Worm (Caenorhabditis elegans) whole organism, L4 larva: Measurements from ENCODE around the gene C35A5.8.
A peak's percentile ranks its signal among the peaks of the same experiment; 100 is the strongest.

Source experiments
- F10B5.3 ChIP-seq: sonication (generic microtip); optimal IDR thresholded peaks from 2 replicates; lab custom pipeline; 2016; ENCODE audit warnings: mild to moderate bottlenecking, missing genetic modification characterization, missing compliant biosample characterization
- F44E2.7 ChIP-seq: fragments of 200-800 bp; sonication (Bioruptor generic); IDR thresholded peaks from 2 replicates; pipeline ENCODE4 v2.1.2; 2022; ENCODE audit warnings: missing genetic modification characterization, missing compliant biosample characterization
- R02D3.7 ChIP-seq: fragments of 150-350 bp; sonication (generic microtip); optimal IDR thresholded peaks from 3 replicates; lab custom pipeline; 2014; ENCODE audit warnings: missing biosample characterization, missing genetic modification characterization
- T20F7.1 ChIP-seq: fragments of 200-800 bp; sonication (Bioruptor generic); optimal IDR thresholded peaks from 2 replicates; lab custom pipeline; 2018; ENCODE audit warnings: mild to moderate bottlenecking, missing genetic modification characterization, missing compliant biosample characterization
- T26A8.4 ChIP-seq: fragments of 200-800 bp; sonication (Bioruptor generic); IDR thresholded peaks from 2 replicates; pipeline ENCODE4 v1.3.6; 2022; ENCODE audit warnings: missing genetic modification characterization, missing compliant biosample characterization
- Y48G9A.11 ChIP-seq: fragments of 200-800 bp; sonication (Bioruptor generic); IDR thresholded peaks from 2 replicates; pipeline ENCODE4 v1.3.6; 2022; ENCODE audit warnings: missing genetic modification reagents, missing genetic modification characterization, missing compliant biosample characterization
- ZK337.2 ChIP-seq: fragments of 200-800 bp; sonication (Bioruptor generic); IDR thresholded peaks from 2 replicates; pipeline ENCODE4 v1.3.6; 2022; ENCODE audit warnings: missing genetic modification reagents, missing genetic modification characterization, missing compliant biosample characterization
- aha-1 ChIP-seq: fragments of 150-350 bp; peaks from one replicate; lab custom pipeline; 2014; ENCODE audit warnings: missing biosample characterization, missing genetic modification characterization
- ama-1 ChIP-seq: fragments of 150-350 bp; optimal IDR thresholded peaks from 2 replicates; lab custom pipeline; 2014; ENCODE audit warnings: inconsistent platforms, mixed read lengths
- ceh-44 ChIP-seq: fragments of 200-800 bp; sonication (Bioruptor generic); IDR thresholded peaks from 2 replicates; pipeline ENCODE4 v1.3.6; 2022; ENCODE audit warnings: missing genetic modification reagents, missing genetic modification characterization, missing compliant biosample characterization
- ceh-82 ChIP-seq: sonication (generic microtip); optimal IDR thresholded peaks from 2 replicates; lab custom pipeline; 2017; ENCODE audit warnings: missing biosample characterization, missing genetic modification characterization
- ces-1 ChIP-seq: fragments of 150-350 bp; sonication (generic microtip); optimal IDR thresholded peaks from 4 replicates; lab custom pipeline; 2014; ENCODE audit warnings: missing biosample characterization, missing genetic modification reagents, missing genetic modification characterization
- cey-2 ChIP-seq: sonication (generic microtip); optimal IDR thresholded peaks from 3 replicates; lab custom pipeline; 2017; ENCODE audit warnings: missing genetic modification characterization, mild to moderate bottlenecking, missing compliant biosample characterization, antibody characterized with exemption, borderline replicate concordance; ENCODE audit not compliant: insufficient read depth
- daf-16 ChIP-seq, 3 experiments: sonication (generic microtip); optimal IDR thresholded peaks; 2 replicates each; lab custom pipeline; 2016 to 2017; ENCODE audit warnings: missing genetic modification characterization in 3 of 3, missing genetic modification reagents in 3 of 3, mild to moderate bottlenecking in 2 of 3, missing compliant biosample characterization in 2 of 3, missing biosample characterization in 1 of 3, moderate library complexity in 1 of 3
- daf-19 ChIP-seq: fragments of 200-800 bp; sonication (Bioruptor generic); conservative IDR thresholded peaks from 2 replicates; pipeline ENCODE4 v1.3.6; 2022; ENCODE audit warnings: missing genetic modification characterization, missing compliant biosample characterization
- dpl-1 ChIP-seq: fragments of 150-350 bp; optimal IDR thresholded peaks from 2 replicates; lab custom pipeline; 2014; ENCODE audit warnings: missing biosample characterization, missing genetic modification reagents, missing genetic modification characterization
- dve-1 ChIP-seq: sonication (generic microtip); optimal IDR thresholded peaks from 2 replicates; lab custom pipeline; 2017; ENCODE audit warnings: antibody characterized with exemption, mild to moderate bottlenecking, missing genetic modification characterization, missing compliant biosample characterization; ENCODE audit not compliant: insufficient read depth
- egl-43 ChIP-seq: fragments of 200-800 bp; sonication (Bioruptor generic); IDR thresholded peaks from 2 replicates; pipeline ENCODE4 v1.3.6; 2022; ENCODE audit warnings: missing genetic modification reagents, missing genetic modification characterization, missing compliant biosample characterization
- gei-8 ChIP-seq: fragments of 200-800 bp; sonication (Bioruptor generic); optimal IDR thresholded peaks from 2 replicates; lab custom pipeline; 2018; ENCODE audit warnings: mild to moderate bottlenecking, missing genetic modification characterization, missing compliant biosample characterization
- hif-1 ChIP-seq, 2 experiments: sonication (generic microtip); optimal IDR thresholded peaks; 2 replicates each; lab custom pipeline; 2016 to 2017; ENCODE audit warnings: missing compliant biosample characterization in 2 of 2, missing genetic modification characterization in 2 of 2, missing genetic modification reagents in 2 of 2, missing genotype in 2 of 2, mild to moderate bottlenecking in 1 of 2
- hlh-30 ChIP-seq: sonication (generic microtip); optimal IDR thresholded peaks from 2 replicates; lab custom pipeline; 2017; ENCODE audit warnings: antibody characterized with exemption, mild to moderate bottlenecking, missing genetic modification characterization, missing compliant biosample characterization; ENCODE audit not compliant: insufficient read depth
- lim-7 ChIP-seq: fragments of 200-800 bp; sonication (Bioruptor generic); IDR thresholded peaks from 2 replicates; pipeline ENCODE4 v1.3.6; 2022; ENCODE audit warnings: missing genetic modification characterization, missing compliant biosample characterization
- lin-1 ChIP-seq: fragments of 200-800 bp; sonication (Bioruptor generic); IDR thresholded peaks from 2 replicates; pipeline ENCODE4 v1.3.6; 2022; ENCODE audit warnings: missing genetic modification reagents, missing genetic modification characterization, missing compliant biosample characterization
- lin-38 ChIP-seq: fragments of 200-800 bp; sonication (Bioruptor generic); IDR thresholded peaks from 2 replicates; pipeline ENCODE4 v1.3.6; 2022; ENCODE audit warnings: missing genetic modification reagents, missing genetic modification characterization, missing compliant biosample characterization
- lin-39 ChIP-seq: fragments of 150-350 bp; optimal IDR thresholded peaks from 2 replicates; lab custom pipeline; 2014; ENCODE audit warnings: missing biosample characterization, missing genetic modification reagents, missing genetic modification characterization
- lsy-2 ChIP-seq, 2 experiments: fragments of 150-350 bp in 1 of 2; sonication (generic microtip) in 1 of 2; optimal IDR thresholded peaks; 2 replicates each; lab custom pipeline; 2014 to 2017; ENCODE audit warnings: missing biosample characterization in 2 of 2, missing genetic modification characterization in 2 of 2
- mdl-1 ChIP-seq, 2 experiments: fragments of 150-350 bp in 1 of 2; sonication (generic microtip) in 1 of 2; optimal IDR thresholded peaks; 2 replicates each; lab custom pipeline; 2014 to 2017; ENCODE audit warnings: missing biosample characterization in 2 of 2, missing genetic modification characterization in 2 of 2
- mep-1 ChIP-seq: fragments of 150-350 bp; sonication (generic microtip); optimal IDR thresholded peaks from 3 replicates; lab custom pipeline; 2014; ENCODE audit warnings: missing biosample characterization, missing genetic modification characterization
- mes-2 ChIP-seq: sonication (generic microtip); optimal IDR thresholded peaks from 2 replicates; lab custom pipeline; 2016; ENCODE audit warnings: missing genotype, mild to moderate bottlenecking, missing genetic modification characterization, missing compliant biosample characterization; ENCODE audit not compliant: poor library complexity, severe bottlenecking
- mxl-2 ChIP-seq: fragments of 200-800 bp; sonication (Bioruptor generic); conservative IDR thresholded peaks from 2 replicates; pipeline ENCODE4 v1.3.6; 2022; ENCODE audit warnings: missing genetic modification reagents, missing genetic modification characterization, missing compliant biosample characterization
- mxl-3 ChIP-seq: fragments of 200-800 bp; sonication (Bioruptor generic); optimal IDR thresholded peaks from 2 replicates; lab custom pipeline; 2018; ENCODE audit warnings: mild to moderate bottlenecking, missing genetic modification characterization, missing compliant biosample characterization
- nhr-102 ChIP-seq: sonication (generic microtip); optimal IDR thresholded peaks from 2 replicates; lab custom pipeline; 2016; ENCODE audit warnings: mild to moderate bottlenecking, missing genetic modification characterization, moderate library complexity, missing compliant biosample characterization
- nhr-11 ChIP-seq: fragments of 150-350 bp; optimal IDR thresholded peaks from 2 replicates; lab custom pipeline; 2014; ENCODE audit warnings: missing biosample characterization, missing genetic modification characterization
- nhr-237 ChIP-seq: sonication (generic microtip); optimal IDR thresholded peaks from 2 replicates; lab custom pipeline; 2017; ENCODE audit warnings: missing biosample characterization, missing genetic modification characterization
- nhr-25 ChIP-seq: sonication (generic microtip); optimal IDR thresholded peaks from 2 replicates; lab custom pipeline; 2017; ENCODE audit warnings: missing genetic modification characterization, mild to moderate bottlenecking, missing compliant biosample characterization, antibody characterized with exemption, moderate library complexity, borderline replicate concordance; ENCODE audit not compliant: insufficient read depth
- nhr-28 ChIP-seq: fragments of 150-350 bp; optimal IDR thresholded peaks from 2 replicates; lab custom pipeline; 2014; ENCODE audit warnings: missing biosample characterization, missing genetic modification characterization
- pha-4 ChIP-seq, 2 experiments: fragments of 150-350 bp in 1 of 2; fragments of 200-800 bp in 1 of 2; sonication (Bioruptor generic) in 1 of 2; IDR thresholded peaks in 1 of 2; optimal IDR thresholded peaks in 1 of 2; 2 replicates each; pipeline versions ENCODE4 v1.3.6 to Lab custom; 2014 to 2022; ENCODE audit warnings: missing genetic modification characterization in 2 of 2, missing genetic modification reagents in 2 of 2, missing biosample characterization in 1 of 2, missing compliant biosample characterization in 1 of 2
- pqm-1 ChIP-seq: sonication (generic microtip); optimal IDR thresholded peaks from 2 replicates; lab custom pipeline; 2017; ENCODE audit warnings: missing biosample characterization, missing genetic modification characterization
- rbr-2 ChIP-seq: sonication (generic microtip); optimal IDR thresholded peaks from 2 replicates; lab custom pipeline; 2016; ENCODE audit warnings: missing genotype, missing genetic modification characterization, missing compliant biosample characterization
- saeg-2 ChIP-seq: fragments of 200-800 bp; sonication (Bioruptor generic); IDR thresholded peaks from 2 replicates; pipeline ENCODE4 v1.3.6; 2022; ENCODE audit warnings: missing genetic modification reagents, missing genetic modification characterization, missing compliant biosample characterization
- tag-97 ChIP-seq: fragments of 200-800 bp; sonication (Bioruptor generic); IDR thresholded peaks from 2 replicates; pipeline ENCODE4 v1.3.6; 2022; ENCODE audit warnings: missing genetic modification characterization, missing compliant biosample characterization
- unc-130 ChIP-seq: sonication (generic microtip); optimal IDR thresholded peaks from 2 replicates; lab custom pipeline; 2016; ENCODE audit warnings: missing genetic modification reagents, missing genetic modification characterization, missing compliant biosample characterization
- zfp-2 ChIP-seq: sonication (generic microtip); optimal IDR thresholded peaks from 2 replicates; lab custom pipeline; 2016; ENCODE audit warnings: mild to moderate bottlenecking, missing genetic modification characterization, missing compliant biosample characterization
- zip-11 ChIP-seq: fragments of 200-800 bp; sonication (Bioruptor generic); IDR thresholded peaks from 2 replicates; pipeline ENCODE4 v1.3.6; 2022; ENCODE audit warnings: missing genetic modification characterization, missing compliant biosample characterization
- zip-2 ChIP-seq: fragments of 150-350 bp; optimal IDR thresholded peaks from 2 replicates; lab custom pipeline; 2014; ENCODE audit warnings: missing biosample characterization, missing genetic modification characterization

The C35A5.8 gene

ce11 chrV:10476864-10477443, 48.8 kb downstream of the C35A5.8 start:
- TF ChIP-seq ceh-82 (tag; lab: Kevin White, UChicago) (no peak), nhr-28 (tag; lab: Kevin White, UChicago) (peak; percentile 20), R02D3.7 (no peak), hif-1 (tag; optimal IDR thresholded peaks at IDR 0.05; lab: Kevin White, UChicago) (peak in 1 of 2 experiments; percentile 23), zip-11 (GFP tag; lab: Robert Waterston, UW) (no peak), zip-2 (peak; percentile 86), ama-1 (lab: Kevin White, UChicago) (peak; percentile 93), mxl-2 (GFP tag; lab: Robert Waterston, UW) (no peak), F44E2.7 (GFP tag; lab: Robert Waterston, UW) (no peak), mdl-1 (tag; optimal IDR thresholded peaks at IDR 0.05; lab: Kevin White, UChicago) (no peak), pqm-1 (tag; lab: Kevin White, UChicago) (no peak), lin-1 (GFP tag; lab: Robert Waterston, UW) (no peak), rbr-2 (tag; lab: Kevin White, UChicago) (no peak), egl-43 (GFP tag; lab: Robert Waterston, UW) (no peak), lsy-2 (tag; optimal IDR thresholded peaks at IDR 0.05; lab: Kevin White, UChicago) (peak in 1 of 2 experiments; percentile 20), lin-39 (tag; lab: Kevin White, UChicago) (no peak), aha-1 (tag; lab: Kevin White, UChicago) (peak; percentile 89), lim-7 (no peak), nhr-102 (no peak), pha-4 (GFP tag; IDR thresholded peaks at IDR 0.05; lab: Robert Waterston, UW) (no peak), pha-4 (tag; optimal IDR thresholded peaks at IDR 0.05; lab: Kevin White, UChicago) (no peak), tag-97 (no peak), mxl-3 (no peak), lin-38 (no peak), dve-1 (tag; lab: Kevin White, UChicago) (no peak), cey-2 (tag; lab: Kevin White, UChicago) (no peak), gei-8 (GFP tag; lab: Kevin White, UChicago) (no peak), nhr-237 (tag; lab: Kevin White, UChicago) (no peak), zfp-2 (tag; lab: Kevin White, UChicago) (no peak), dpl-1 (no peak), hlh-30 (tag; lab: Kevin White, UChicago) (peak; percentile 6), mep-1 (tag; lab: Kevin White, UChicago) (peak; percentile 56), F10B5.3 (tag; lab: Kevin White, UChicago) (no peak)

ce11 chrV:10475421-10475820, 50.3 kb downstream of the C35A5.8 start:
- TF ChIP-seq nhr-25, result no peak
- peak; percentile 66 for TF ChIP-seq ama-1 (lab: Kevin White, UChicago)
- peak; percentile 96 for TF ChIP-seq aha-1 (tag; lab: Kevin White, UChicago)
- TF ChIP-seq T26A8.4 (GFP tag; lab: Robert Waterston, UW), result no peak

- no peak for TF ChIP-seq ces-1 (GFP tag; lab: Kevin White, UChicago)
- TF ChIP-seq unc-130, result no peak
- no peak for TF ChIP-seq zip-11 (GFP tag; lab: Robert Waterston, UW)
- no peak for TF ChIP-seq saeg-2 (GFP tag; lab: Robert Waterston, UW)
- no peak for TF ChIP-seq mes-2 (tag; lab: Kevin White, UChicago)
- TF ChIP-seq nhr-11 (tag; lab: Kevin White, UChicago), result no peak
- no peak for TF ChIP-seq nhr-102
- no peak for TF ChIP-seq pha-4 (GFP tag; IDR thresholded peaks at IDR 0.05; lab: Robert Waterston, UW)
- TF ChIP-seq pha-4 (tag; optimal IDR thresholded peaks at IDR 0.05; lab: Kevin White, UChicago), result peak; percentile 51
- TF ChIP-seq ceh-44 (GFP tag; lab: Robert Waterston, UW), result no peak
- TF ChIP-seq mdl-1 (tag; optimal IDR thresholded peaks at IDR 0.05; lab: Kevin White, UChicago), result no peak
- no peak for TF ChIP-seq rbr-2 (tag; lab: Kevin White, UChicago)
- TF ChIP-seq daf-16 (GFP tag; optimal IDR thresholded peaks at IDR 0.05; lab: Kevin White, UChicago), result peak in 1 of 2 experiments; percentile 76
- TF ChIP-seq daf-16 (tag; optimal IDR thresholded peaks at IDR 0.05; lab: Kevin White, UChicago), result no peak
- TF ChIP-seq aha-1 (tag; lab: Kevin White, UChicago), result peak; percentile 37
- TF ChIP-seq Y48G9A.11 (GFP tag; lab: Robert Waterston, UW), result no peak
- no peak for TF ChIP-seq cey-2 (tag; lab: Kevin White, UChicago)
- no peak for TF ChIP-seq T20F7.1 (GFP tag; lab: Kevin White, UChicago)
- no peak for TF ChIP-seq daf-19
- TF ChIP-seq R02D3.7, result no peak
- peak; percentile 48 to 87 for TF ChIP-seq hif-1 (tag; optimal IDR thresholded peaks at IDR 0.05; lab: Kevin White, UChicago)
- TF ChIP-seq ZK337.2 (GFP tag; lab: Robert Waterston, UW), result no peak
- 0 out of 2 replicates have a peak, but pooled peaks have one; percentile 12 for TF ChIP-seq T26A8.4 (GFP tag; lab: Robert Waterston, UW)
Observed at ce11 chrV:10474040-10474439, 51.7 kb downstream of the C35A5.8 start.
